Fruit fly (Drosophila melanogaster) whole organism, embryonic: ENCODE data around the gene Trpgamma.
A peak's percentile ranks its signal among the peaks of the same experiment; 100 is the strongest.

Experiments used
- Abd-B ChIP-seq: fragments of 200-800 bp; sonication (Bioruptor generic); optimal IDR thresholded peaks from 2 replicates; lab custom pipeline; 2018; ENCODE audit warnings: missing biosample characterization, mild to moderate bottlenecking, missing genetic modification characterization, moderate library complexity
- BEAF-32 ChIP-seq: fragments of 200-800 bp; sonication (Bioruptor generic); optimal IDR thresholded peaks from 3 replicates; lab custom pipeline; 2017; ENCODE audit warnings: missing biosample characterization, missing genetic modification characterization, mild to moderate bottlenecking, moderate library complexity, missing genetic modification reagents
- Bteb2 ChIP-seq: fragments of 200-800 bp; sonication (Bioruptor generic); optimal IDR thresholded peaks from 2 replicates; lab custom pipeline; 2016; ENCODE audit warnings: missing biosample characterization, missing genetic modification characterization
- CG10147 ChIP-seq: fragments of 200-800 bp; sonication (Bioruptor generic); optimal IDR thresholded peaks from 2 replicates; lab custom pipeline; 2019; ENCODE audit warnings: missing biosample characterization, mild to moderate bottlenecking, missing genetic modification characterization, moderate library complexity
- CG1024 ChIP-seq: fragments of 200-800 bp; sonication (Bioruptor generic); IDR thresholded peaks from 2 replicates; pipeline ENCODE4 v1.3.6; 2022; ENCODE audit warnings: missing biosample characterization, missing genetic modification characterization
- CG11093 ChIP-seq: fragments of 200-800 bp; sonication (Bioruptor generic); IDR thresholded peaks from 3 replicates; pipeline ENCODE4 v1.3.6; 2022; ENCODE audit warnings: missing biosample characterization, missing genetic modification characterization
- CG12236 ChIP-seq: fragments of 200-800 bp; sonication (Bioruptor generic); optimal IDR thresholded peaks from 2 replicates; lab custom pipeline; 2016; ENCODE audit warnings: missing biosample characterization, missing genetic modification characterization
- CG14050 ChIP-seq: fragments of 200-800 bp; sonication (Bioruptor generic); IDR thresholded peaks from 3 replicates; pipeline ENCODE4 v1.3.6; 2022; ENCODE audit warnings: missing biosample characterization, missing genetic modification characterization
- CG17186 ChIP-seq: fragments of 200-800 bp; sonication (Bioruptor generic); optimal IDR thresholded peaks from 3 replicates; lab custom pipeline; 2017; ENCODE audit warnings: missing biosample characterization, missing genetic modification reagents, missing genetic modification characterization
- CG1792 ChIP-seq: fragments of 200-800 bp; sonication (Bioruptor generic); optimal IDR thresholded peaks from 2 replicates; lab custom pipeline; 2016; ENCODE audit warnings: missing biosample characterization, missing genetic modification characterization
- CG18764 ChIP-seq: fragments of 200-800 bp; sonication (Bioruptor generic); optimal IDR thresholded peaks from 3 replicates; lab custom pipeline; 2016; ENCODE audit warnings: missing biosample characterization, missing genetic modification characterization
- CG2875 ChIP-seq: fragments of 200-800 bp; sonication (Bioruptor generic); optimal IDR thresholded peaks from 2 replicates; lab custom pipeline; 2017; ENCODE audit warnings: missing biosample characterization, mild to moderate bottlenecking, missing genetic modification characterization, missing genetic modification reagents
- CG30403 ChIP-seq: fragments of 200-800 bp; sonication (Bioruptor generic); optimal IDR thresholded peaks from 3 replicates; lab custom pipeline; 2016; ENCODE audit warnings: missing biosample characterization, missing genetic modification characterization
- CG32532 ChIP-seq: fragments of 200-800 bp; sonication (Bioruptor generic); IDR thresholded peaks from 2 replicates; pipeline ENCODE4 v1.3.6; 2022; ENCODE audit warnings: missing biosample characterization, missing genetic modification characterization
- CG32772 ChIP-seq: fragments of 200-800 bp; sonication (Bioruptor generic); IDR thresholded peaks from 2 replicates; pipeline ENCODE4 v1.3.6; 2022; ENCODE audit warnings: missing biosample characterization, missing genetic modification characterization
- CG6175 ChIP-seq: fragments of 200-800 bp; sonication (Bioruptor generic); IDR thresholded peaks from 3 replicates; pipeline ENCODE4 v1.3.6; 2022; ENCODE audit warnings: missing biosample characterization, missing genetic modification characterization
- CG6254 ChIP-seq: fragments of 200-800 bp; sonication (Bioruptor generic); optimal IDR thresholded peaks from 3 replicates; lab custom pipeline; 2017; ENCODE audit warnings: mild to moderate bottlenecking, missing biosample characterization, missing genetic modification reagents, missing genetic modification characterization
- CG6272 ChIP-seq: fragments of 200-800 bp; sonication (Bioruptor generic); IDR thresholded peaks from 2 replicates; pipeline ENCODE4 v1.3.6; 2022; ENCODE audit warnings: missing biosample characterization, missing genetic modification characterization
- CG7839 ChIP-seq: fragments of 200-800 bp; sonication (Bioruptor generic); optimal IDR thresholded peaks from 3 replicates; lab custom pipeline; 2018; ENCODE audit warnings: missing biosample characterization, mild to moderate bottlenecking, missing genetic modification characterization, moderate library complexity
- Dek ChIP-seq: fragments of 200-800 bp; sonication (Bioruptor generic); optimal IDR thresholded peaks from 3 replicates; lab custom pipeline; 2019; ENCODE audit warnings: missing biosample characterization, mild to moderate bottlenecking, missing genetic modification characterization, moderate library complexity
- Dfd ChIP-seq, 2 experiments: fragments of >200 bp; optimal IDR thresholded peaks; 2 replicates each; lab custom pipeline; 2017; ENCODE audit warnings: missing biosample characterization in 2 of 2, missing genetic modification characterization in 2 of 2
- GATAe ChIP-seq: fragments of 200-800 bp; sonication (Bioruptor generic); conservative IDR thresholded peaks from 2 replicates; pipeline ENCODE4 v1.3.6; 2022; ENCODE audit warnings: missing biosample characterization, missing genetic modification characterization
- H2.0 ChIP-seq: fragments of 200-800 bp; sonication (Bioruptor generic); IDR thresholded peaks from 2 replicates; pipeline ENCODE4 v1.3.6; 2022; ENCODE audit warnings: missing biosample characterization, missing genetic modification characterization
- Hand ChIP-seq: fragments of 200-800 bp; sonication (Bioruptor generic); optimal IDR thresholded peaks from 2 replicates; lab custom pipeline; 2017; ENCODE audit warnings: mild to moderate bottlenecking, missing biosample characterization, missing genetic modification reagents, missing genetic modification characterization
- Lim3 ChIP-seq: fragments of 200-800 bp; sonication (Bioruptor generic); IDR thresholded peaks from 2 replicates; pipeline ENCODE4 v1.3.6; 2022; ENCODE audit warnings: missing biosample characterization, missing genetic modification characterization
- Lpt ChIP-seq: fragments of >200 bp; optimal IDR thresholded peaks from 2 replicates; lab custom pipeline; 2018; ENCODE audit warnings: missing biosample characterization, missing genetic modification characterization
- Myb ChIP-seq: fragments of 200-800 bp; sonication (Bioruptor generic); optimal IDR thresholded peaks from 2 replicates; lab custom pipeline; 2016; ENCODE audit warnings: missing biosample characterization, missing genetic modification characterization
- Neu2 ChIP-seq: fragments of 200-800 bp; sonication (Bioruptor generic); optimal IDR thresholded peaks from 3 replicates; lab custom pipeline; 2016; ENCODE audit warnings: missing biosample characterization, missing genetic modification characterization, borderline replicate concordance
- Opbp ChIP-seq: fragments of 200-800 bp; sonication (Bioruptor generic); IDR thresholded peaks from 3 replicates; pipeline ENCODE4 v1.3.6; 2022; ENCODE audit warnings: missing biosample characterization, missing genetic modification characterization; ENCODE audit not compliant: partially characterized antibody
- Sox100B ChIP-seq: fragments of 200-800 bp; sonication (Bioruptor generic); optimal IDR thresholded peaks from 3 replicates; lab custom pipeline; 2018; ENCODE audit warnings: missing biosample characterization, mild to moderate bottlenecking, missing genetic modification characterization
- Ssrp ChIP-seq: fragments of 200-800 bp; sonication (Bioruptor generic); optimal IDR thresholded peaks from 2 replicates; lab custom pipeline; 2018; ENCODE audit warnings: missing biosample characterization, mild to moderate bottlenecking, missing genetic modification characterization, moderate library complexity
- Xbp1 ChIP-seq: fragments of 200-800 bp; sonication (Bioruptor generic); optimal IDR thresholded peaks from 3 replicates; lab custom pipeline; 2016; ENCODE audit warnings: missing biosample characterization, mild to moderate bottlenecking, missing genetic modification characterization
- ash1 ChIP-seq: fragments of 200-800 bp; sonication (Bioruptor generic); optimal IDR thresholded peaks from 2 replicates; lab custom pipeline; 2018; ENCODE audit warnings: missing biosample characterization, mild to moderate bottlenecking, missing genetic modification characterization
- az2 ChIP-seq: fragments of 200-800 bp; sonication (Bioruptor generic); optimal IDR thresholded peaks from 3 replicates; lab custom pipeline; 2016; ENCODE audit warnings: missing biosample characterization, missing genetic modification characterization
- btn ChIP-seq: fragments of 200-800 bp; sonication (Bioruptor generic); optimal IDR thresholded peaks from 2 replicates; lab custom pipeline; 2016; ENCODE audit warnings: missing biosample characterization, missing genetic modification characterization
- cad ChIP-seq: fragments of >200 bp; optimal IDR thresholded peaks from 2 replicates; lab custom pipeline; 2017; ENCODE audit warnings: missing biosample characterization, missing genetic modification characterization
- cg ChIP-seq: fragments of 200-800 bp; sonication (Bioruptor generic); optimal IDR thresholded peaks from 3 replicates; lab custom pipeline; 2019; ENCODE audit warnings: missing biosample characterization, mild to moderate bottlenecking, missing genetic modification characterization, moderate library complexity
- chm ChIP-seq: fragments of 200-800 bp; sonication (Bioruptor generic); IDR thresholded peaks from 2 replicates; pipeline ENCODE4 v1.3.6; 2022; ENCODE audit warnings: missing biosample characterization, missing genetic modification characterization
- gsb-n ChIP-seq: fragments of 200-800 bp; sonication (Bioruptor generic); optimal IDR thresholded peaks from 3 replicates; lab custom pipeline; 2018; ENCODE audit warnings: missing biosample characterization, mild to moderate bottlenecking, missing genetic modification characterization
- lmd ChIP-seq: fragments of 200-800 bp; sonication (Bioruptor generic); IDR thresholded peaks from 2 replicates; pipeline ENCODE4 v1.3.6; 2022; ENCODE audit warnings: missing biosample characterization, missing genetic modification characterization
- maf-S ChIP-seq: fragments of 200-800 bp; sonication (Bioruptor generic); optimal IDR thresholded peaks from 2 replicates; lab custom pipeline; 2016; ENCODE audit warnings: missing biosample characterization, missing genetic modification characterization
- onecut ChIP-seq: fragments of 200-800 bp; sonication (Bioruptor generic); IDR thresholded peaks from 2 replicates; pipeline ENCODE4 v1.3.6; 2022; ENCODE audit warnings: missing biosample characterization, missing genetic modification characterization
- pros ChIP-seq: fragments of 200-800 bp; sonication (Bioruptor generic); optimal IDR thresholded peaks from 3 replicates; lab custom pipeline; 2019; ENCODE audit warnings: missing biosample characterization, mild to moderate bottlenecking, missing genetic modification characterization, moderate library complexity
- psq ChIP-seq: fragments of 200-800 bp; sonication (Bioruptor generic); optimal IDR thresholded peaks from 2 replicates; lab custom pipeline; 2017; ENCODE audit warnings: missing biosample characterization, missing genetic modification characterization
- sob ChIP-seq: fragments of 200-800 bp; sonication (Bioruptor generic); IDR thresholded peaks from 2 replicates; pipeline ENCODE4 v1.3.6; 2022; ENCODE audit warnings: missing biosample characterization, missing genetic modification characterization
- stwl ChIP-seq: fragments of 200-800 bp; sonication (Bioruptor generic); optimal IDR thresholded peaks from 3 replicates; lab custom pipeline; 2018; ENCODE audit warnings: missing biosample characterization, mild to moderate bottlenecking, missing genetic modification characterization, moderate library complexity
- tll ChIP-seq, 2 experiments: fragments of 200-800 bp in 1 of 2; fragments of >200 bp in 1 of 2; sonication (Bioruptor generic) in 1 of 2; optimal IDR thresholded peaks; 2 replicates each; lab custom pipeline; 2017 to 2019; ENCODE audit warnings: missing biosample characterization in 2 of 2, missing genetic modification characterization in 2 of 2, mild to moderate bottlenecking in 1 of 2, moderate library complexity in 1 of 2
- tup ChIP-seq: fragments of 200-800 bp; sonication (Bioruptor generic); optimal IDR thresholded peaks from 2 replicates; lab custom pipeline; 2016; ENCODE audit warnings: missing biosample characterization, mild to moderate bottlenecking, missing genetic modification characterization, moderate library complexity

Gene Trpgamma

dm6 chr2L:16683958-16684877 is 7.7 kb upstream of the Trpgamma start, which contains the start of gene CG31807 (continued):
- TF ChIP-seq tup (GFP tag; lab: Kevin White, UChicago), result no peak
- no peak for TF ChIP-seq CG17186 (GFP tag; lab: Kevin White, UChicago)
- peak; percentile 18 for TF ChIP-seq pros
- peak; percentile 64 for TF ChIP-seq Ssrp (tag; lab: Kevin White, UChicago)
- TF ChIP-seq Lpt (GFP tag; lab: Kevin White, UChicago), result no peak
- TF ChIP-seq chm (GFP tag; lab: Robert Waterston, UW), result peak; percentile 71
- TF ChIP-seq CG32532, result peak; percentile 20; the same call in 1 of the 2 replicates
- peak; percentile 67 for TF ChIP-seq maf-S
- TF ChIP-seq Bteb2 (GFP tag; lab: Kevin White, UChicago), result peak; percentile 65
- TF ChIP-seq Myb, result peak; percentile 49
- TF ChIP-seq lmd (GFP tag; lab: Robert Waterston, UW), result peak; percentile 57; the same call in 1 of the 2 replicates
- no peak for TF ChIP-seq CG1024
- no peak for TF ChIP-seq cg (GFP tag; lab: Kevin White, UChicago)
- TF ChIP-seq cad, result no peak
- TF ChIP-seq btn, result peak; percentile 41
- TF ChIP-seq CG11093 (GFP tag; lab: Robert Waterston, UW), result no peak
- TF ChIP-seq CG1792 (GFP tag; lab: Kevin White, UChicago), result peak; percentile 62
- peak; percentile 69 for TF ChIP-seq az2 (GFP tag; lab: Kevin White, UChicago)
- no peak for TF ChIP-seq Opbp (GFP tag; lab: Robert Waterston, UW)
- no peak for TF ChIP-seq CG6175 (GFP tag; lab: Robert Waterston, UW)
- TF ChIP-seq H2.0 (GFP tag; lab: Robert Waterston, UW), result 0 out of 2 replicates have a peak, but pooled peaks have one; percentile 3
- TF ChIP-seq sob, result peak; percentile 39; the same call in 1 of the 2 replicates
- peak; percentile 61 for TF ChIP-seq Dek (tag; lab: Kevin White, UChicago)
- no peak for TF ChIP-seq tll (GFP tag; optimal IDR thresholded peaks at IDR 0.05; lab: Kevin White, UChicago)
- no peak for TF ChIP-seq GATAe (GFP tag; lab: Robert Waterston, UW)
- no peak for TF ChIP-seq psq
- peak; percentile 63 for TF ChIP-seq CG12236 (GFP tag; lab: Kevin White, UChicago)
- TF ChIP-seq CG6272 (GFP tag; lab: Robert Waterston, UW), result peak; percentile 58
- TF ChIP-seq CG6254 (GFP tag; lab: Kevin White, UChicago), result peak; percentile 53
- no peak for TF ChIP-seq stwl (tag; lab: Kevin White, UChicago)
- no peak for TF ChIP-seq Abd-B (GFP tag; lab: Kevin White, UChicago)
- peak; percentile 75 for TF ChIP-seq CG2875
- TF ChIP-seq Lim3 (GFP tag; lab: Robert Waterston, UW), result no peak
- no peak for TF ChIP-seq Dfd (GFP tag; optimal IDR thresholded peaks at IDR 0.05; lab: Kevin White, UChicago)
- TF ChIP-seq Neu2 (GFP tag; lab: Kevin White, UChicago), result no peak
- peak; percentile 51 for TF ChIP-seq CG30403 (GFP tag; lab: Kevin White, UChicago)
- peak; percentile 82 for TF ChIP-seq CG10147
- no peak for TF ChIP-seq BEAF-32 (GFP tag; lab: Kevin White, UChicago)
- peak; percentile 73 for TF ChIP-seq gsb-n
- peak; percentile 20; the same call in 1 of the 3 replicates for TF ChIP-seq CG14050 (GFP tag; lab: Robert Waterston, UW)
- 0 out of 2 replicates have a peak, but pooled peaks have one; percentile 6 for TF ChIP-seq CG32772 (GFP tag; lab: Robert Waterston, UW)
- TF ChIP-seq CG18764 (GFP tag; lab: Kevin White, UChicago), result peak; percentile 34
- no peak for TF ChIP-seq ash1 (GFP tag; lab: Kevin White, UChicago)
- TF ChIP-seq CG7839 (tag; lab: Kevin White, UChicago), result peak; percentile 80
- peak; percentile 70 for TF ChIP-seq Sox100B (GFP tag; lab: Kevin White, UChicago)
- TF ChIP-seq onecut (GFP tag; lab: Robert Waterston, UW), result peak; percentile 43
- peak; percentile 81 for TF ChIP-seq Hand (GFP tag; lab: Kevin White, UChicago)
- peak; percentile 30 for TF ChIP-seq Xbp1 (GFP tag; lab: Kevin White, UChicago)
